Worm (Caenorhabditis elegans) whole organism, early embryonic: ENCODE measurements around the gene zmp-5.

ENCODE experiments used
- ama-1 ChIP-seq: fragments of 150-350 bp; optimal IDR thresholded peaks from 2 replicates; lab custom pipeline; 2014
- flt-1 ChIP-seq: fragments of 200-800 bp; sonication (Bioruptor generic); IDR thresholded peaks from 2 replicates; pipeline ENCODE4 v1.3.6; 2022; ENCODE audit warnings: missing genetic modification characterization, missing compliant biosample characterization
- pes-1 ChIP-seq: fragments of 200-800 bp; sonication (Bioruptor generic); IDR thresholded peaks from 2 replicates; pipeline ENCODE4 v1.3.6; 2022; ENCODE audit warnings: missing genetic modification reagents, missing genetic modification characterization, missing compliant biosample characterization
- tra-4 ChIP-seq: sonication (generic microtip); optimal IDR thresholded peaks from 2 replicates; lab custom pipeline; 2017; ENCODE audit warnings: missing genetic modification characterization, missing compliant biosample characterization

DNA sequence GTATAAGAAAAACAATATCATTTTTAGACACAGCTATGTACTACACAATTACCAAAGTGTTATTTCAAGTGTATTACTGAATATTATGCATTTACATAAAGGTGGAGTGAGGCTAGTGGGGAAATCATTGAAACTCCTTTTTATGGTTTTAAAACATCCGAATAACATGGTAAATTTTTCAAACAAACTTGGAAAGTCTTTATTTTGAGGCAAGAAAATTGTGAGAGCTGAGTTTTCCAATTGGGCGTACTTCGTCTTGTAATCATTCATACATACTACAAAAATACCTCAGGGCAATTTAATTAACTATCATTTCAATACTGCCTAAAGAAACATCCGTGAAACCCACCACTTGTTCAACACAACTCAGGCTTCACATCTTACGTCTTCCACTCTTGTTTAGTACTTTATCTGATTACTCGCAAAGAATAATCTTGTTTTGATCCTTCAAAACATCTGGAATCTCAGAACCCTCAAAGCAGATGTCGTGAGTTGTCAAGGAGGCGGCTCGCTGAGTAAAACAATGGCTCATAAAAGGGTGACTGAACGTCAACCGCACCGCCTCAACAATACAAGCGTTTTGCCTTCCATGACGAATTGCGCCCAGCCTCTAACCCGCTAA is at the start of gene zmp-5:
- TF ChIP-seq ama-1 (lab: Kevin White, UChicago) (no peak), flt-1 (GFP tag; lab: Robert Waterston, UW) (no peak), tra-4 (tag; lab: Kevin White, UChicago) (no peak), pes-1 (GFP tag; lab: Robert Waterston, UW) (no peak)
